Worm (Caenorhabditis elegans): ENCODE data around the gene Y50D7A.8.

DNA sequence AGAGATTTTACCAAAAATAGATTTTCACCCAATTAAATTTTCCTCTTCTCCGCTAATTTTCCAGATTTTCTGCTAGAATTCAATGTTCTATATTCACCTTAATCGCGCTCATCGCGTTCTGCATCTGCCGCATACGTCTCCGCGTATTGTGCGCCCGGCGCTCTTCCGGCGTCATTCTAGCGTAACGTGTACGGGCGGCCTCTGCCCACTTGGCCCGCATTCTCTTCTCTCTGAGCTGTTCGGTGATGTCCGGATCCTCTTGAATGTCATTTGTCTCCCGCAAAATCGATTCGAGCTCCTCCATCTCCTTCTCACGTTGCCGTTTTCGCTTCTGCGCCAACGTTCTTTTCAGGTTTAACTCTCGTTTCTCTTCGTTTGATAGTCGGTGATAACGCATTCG lies 3.9 kb upstream of the Y50D7A.8 start:
- TF ChIP-seq elt-1 (tag; optimal IDR thresholded peaks at IDR 0.05) (no peak), nhr-11 (tag; optimal IDR thresholded peaks at IDR 0.05) (no peak)

Measured in whole organism, L3 larva.